Fruit fly (Drosophila melanogaster) whole organism, embryonic: Measurements from ENCODE around the gene CNPYb.
A peak's percentile ranks its signal among the peaks of the same experiment; 100 is the strongest.

Source experiments
- Atf-2 ChIP-seq: fragments of 200-800 bp; sonication (Bioruptor generic); optimal IDR thresholded peaks from 2 replicates; lab custom pipeline; 2016; ENCODE audit warnings: missing biosample characterization, missing genetic modification characterization
- BEAF-32 ChIP-seq: fragments of 200-800 bp; sonication (Bioruptor generic); optimal IDR thresholded peaks from 3 replicates; lab custom pipeline; 2017; ENCODE audit warnings: missing biosample characterization, missing genetic modification characterization, mild to moderate bottlenecking, moderate library complexity, missing genetic modification reagents
- CG10543 ChIP-seq: fragments of 200-800 bp; sonication (Bioruptor generic); optimal IDR thresholded peaks from 3 replicates; lab custom pipeline; 2017; ENCODE audit warnings: missing biosample characterization, mild to moderate bottlenecking, missing genetic modification characterization, moderate library complexity
- CG11247 ChIP-seq: fragments of 200-800 bp; sonication (Bioruptor generic); IDR thresholded peaks from 2 replicates; pipeline ENCODE4 v1.3.6; 2022; ENCODE audit warnings: missing biosample characterization, missing genetic modification characterization
- CG14667 ChIP-seq: fragments of 200-800 bp; sonication (Bioruptor generic); IDR thresholded peaks from 2 replicates; pipeline ENCODE4 v1.3.6; 2022; ENCODE audit warnings: missing biosample characterization, missing genetic modification characterization
- CG15601 ChIP-seq: fragments of 200-800 bp; sonication (Bioruptor generic); optimal IDR thresholded peaks from 3 replicates; lab custom pipeline; 2019; ENCODE audit warnings: missing biosample characterization, mild to moderate bottlenecking, missing genetic modification characterization, moderate library complexity
- CG16813 ChIP-seq: fragments of 200-800 bp; sonication (Bioruptor generic); IDR thresholded peaks from 3 replicates; pipeline ENCODE4 v1.3.6; 2022; ENCODE audit warnings: missing biosample characterization, missing genetic modification characterization; ENCODE audit not compliant: partially characterized antibody
- CG30020 ChIP-seq: fragments of 200-800 bp; optimal IDR thresholded peaks from 2 replicates; lab custom pipeline; 2019; ENCODE audit warnings: missing biosample characterization, mild to moderate bottlenecking, missing genetic modification characterization, moderate library complexity
- CG3065 ChIP-seq: fragments of 200-800 bp; sonication (Bioruptor generic); optimal IDR thresholded peaks from 2 replicates; lab custom pipeline; 2016; ENCODE audit warnings: missing biosample characterization, missing genetic modification characterization
- CG31365 ChIP-seq: fragments of 200-800 bp; sonication (Bioruptor generic); optimal IDR thresholded peaks from 2 replicates; lab custom pipeline; 2018; ENCODE audit warnings: missing biosample characterization, mild to moderate bottlenecking, missing genetic modification characterization
- CG34422 ChIP-seq: fragments of 200-800 bp; sonication (Bioruptor generic); IDR thresholded peaks from 3 replicates; pipeline ENCODE4 v1.3.6; 2022; ENCODE audit warnings: missing biosample characterization, missing genetic modification characterization
- CG3726 ChIP-seq: fragments of 200-800 bp; sonication (Bioruptor generic); IDR thresholded peaks from 3 replicates; pipeline ENCODE4, ENCODE4 v1.3.6; 2022; ENCODE audit warnings: missing biosample characterization, missing genetic modification characterization
- CG3995 ChIP-seq: fragments of 200-800 bp; sonication (Bioruptor generic); optimal IDR thresholded peaks from 3 replicates; lab custom pipeline; 2016; ENCODE audit warnings: missing biosample characterization, missing genetic modification characterization
- CG4617 ChIP-seq: fragments of 200-800 bp; sonication (Bioruptor generic); optimal IDR thresholded peaks from 3 replicates; lab custom pipeline; 2016; ENCODE audit warnings: missing biosample characterization, missing genetic modification characterization, borderline replicate concordance
- CG8089 ChIP-seq: fragments of 200-800 bp; sonication (Bioruptor generic); optimal IDR thresholded peaks from 3 replicates; lab custom pipeline; 2016; ENCODE audit warnings: missing biosample characterization, missing genetic modification characterization
- D19A ChIP-seq: fragments of 200-800 bp; optimal IDR thresholded peaks from 3 replicates; lab custom pipeline; 2019; ENCODE audit warnings: missing biosample characterization, mild to moderate bottlenecking, missing genetic modification characterization, moderate library complexity
- Doc2 ChIP-seq: fragments of 200-800 bp; sonication (Bioruptor generic); IDR thresholded peaks from 2 replicates; pipeline ENCODE4 v1.3.6; 2022; ENCODE audit warnings: missing biosample characterization, missing genetic modification characterization
- Doc3 ChIP-seq: fragments of 200-800 bp; sonication (Bioruptor generic); IDR thresholded peaks from 3 replicates; pipeline ENCODE4 v1.3.6; 2022; ENCODE audit warnings: missing biosample characterization, missing genetic modification characterization; ENCODE audit not compliant: partially characterized antibody
- Ets97D ChIP-seq: fragments of 200-800 bp; sonication (Bioruptor generic); optimal IDR thresholded peaks from 3 replicates; lab custom pipeline; 2016; ENCODE audit warnings: missing biosample characterization, missing genetic modification characterization
- Fer1 ChIP-seq: fragments of 200-800 bp; sonication (Bioruptor generic); optimal IDR thresholded peaks from 2 replicates; lab custom pipeline; 2017; ENCODE audit warnings: missing biosample characterization, mild to moderate bottlenecking, missing genetic modification characterization
- Hsf ChIP-seq: fragments of 200-800 bp; sonication (Bioruptor generic); optimal IDR thresholded peaks from 3 replicates; lab custom pipeline; 2016; ENCODE audit warnings: missing biosample characterization, missing genetic modification characterization
- Max ChIP-seq: fragments of 200-800 bp; sonication (Bioruptor generic); optimal IDR thresholded peaks from 2 replicates; lab custom pipeline; 2016; ENCODE audit warnings: missing biosample characterization, mild to moderate bottlenecking, missing genetic modification characterization
- Neu2 ChIP-seq: fragments of 200-800 bp; sonication (Bioruptor generic); optimal IDR thresholded peaks from 3 replicates; lab custom pipeline; 2016; ENCODE audit warnings: missing biosample characterization, missing genetic modification characterization, borderline replicate concordance
- Nf-YA ChIP-seq: fragments of 200-800 bp; sonication (Bioruptor generic); IDR thresholded peaks from 2 replicates; pipeline ENCODE4 v1.3.6; 2022; ENCODE audit warnings: missing biosample characterization, missing genetic modification characterization
- Oaz ChIP-seq: fragments of 200-800 bp; sonication (Bioruptor generic); IDR thresholded peaks from 2 replicates; pipeline ENCODE4 v1.3.6; 2022; ENCODE audit warnings: missing biosample characterization, missing genetic modification characterization
- Poxn ChIP-seq: fragments of 200-800 bp; sonication (Bioruptor generic); IDR thresholded peaks from 2 replicates; pipeline ENCODE4 v1.3.6; 2022; ENCODE audit warnings: missing biosample characterization, missing genetic modification characterization
- Ptx1 ChIP-seq: fragments of 200-800 bp; sonication (Bioruptor generic); IDR thresholded peaks from 2 replicates; pipeline ENCODE4 v1.3.6; 2022; ENCODE audit warnings: missing biosample characterization, missing genetic modification characterization
- Rx ChIP-seq: fragments of 200-800 bp; sonication (Bioruptor generic); IDR thresholded peaks from 2 replicates; pipeline ENCODE4 v1.3.6; 2022; ENCODE audit warnings: missing biosample characterization, missing genetic modification characterization
- Scr ChIP-seq: fragments of 200-800 bp; sonication (Bioruptor generic); IDR thresholded peaks from 2 replicates; pipeline ENCODE4 v1.3.6; 2022; ENCODE audit warnings: missing biosample characterization, missing genetic modification characterization; ENCODE audit not compliant: partially characterized antibody
- Ssrp ChIP-seq: fragments of 200-800 bp; sonication (Bioruptor generic); optimal IDR thresholded peaks from 2 replicates; lab custom pipeline; 2018; ENCODE audit warnings: missing biosample characterization, mild to moderate bottlenecking, missing genetic modification characterization, moderate library complexity
- TFAM ChIP-seq: fragments of 200-800 bp; sonication (Bioruptor generic); optimal IDR thresholded peaks from 2 replicates; lab custom pipeline; 2017; ENCODE audit warnings: missing biosample characterization, missing genetic modification characterization, inconsistent platforms
- disco-r ChIP-seq: fragments of 200-800 bp; sonication (Bioruptor generic); optimal IDR thresholded peaks from 2 replicates; lab custom pipeline; 2016; ENCODE audit warnings: missing biosample characterization, missing genetic modification characterization
- en ChIP-seq: fragments of 200-800 bp; sonication (Bioruptor generic); optimal IDR thresholded peaks from 2 replicates; lab custom pipeline; 2016; ENCODE audit warnings: missing biosample characterization, missing genetic modification characterization
- esg ChIP-seq: fragments of 200-800 bp; sonication (Bioruptor generic); conservative IDR thresholded peaks from 2 replicates; pipeline ENCODE4 v1.3.6; 2022; ENCODE audit warnings: missing biosample characterization, missing genetic modification characterization
- eyg ChIP-seq: fragments of 200-800 bp; sonication (Bioruptor generic); optimal IDR thresholded peaks from 3 replicates; lab custom pipeline; 2016; ENCODE audit warnings: missing biosample characterization, missing genetic modification characterization
- gce ChIP-seq: fragments of 200-800 bp; sonication (Bioruptor generic); IDR thresholded peaks from 3 replicates; pipeline ENCODE4 v1.3.6; 2022; ENCODE audit warnings: missing biosample characterization, missing genetic modification characterization
- kah ChIP-seq: fragments of 200-800 bp; sonication (Bioruptor generic); optimal IDR thresholded peaks from 2 replicates; lab custom pipeline; 2018; ENCODE audit warnings: missing biosample characterization, mild to moderate bottlenecking, missing genetic modification characterization
- kay ChIP-seq: fragments of 200-800 bp; sonication (Bioruptor generic); optimal IDR thresholded peaks from 2 replicates; lab custom pipeline; 2016; ENCODE audit warnings: missing biosample characterization, missing genetic modification characterization
- onecut ChIP-seq: fragments of 200-800 bp; sonication (Bioruptor generic); IDR thresholded peaks from 2 replicates; pipeline ENCODE4 v1.3.6; 2022; ENCODE audit warnings: missing biosample characterization, missing genetic modification characterization
- p53 ChIP-seq: fragments of 200-800 bp; sonication (Bioruptor generic); optimal IDR thresholded peaks from 2 replicates; lab custom pipeline; 2016; ENCODE audit warnings: missing biosample characterization, missing genetic modification characterization
- pita ChIP-seq: fragments of 200-800 bp; sonication (Bioruptor generic); optimal IDR thresholded peaks from 2 replicates; lab custom pipeline; 2017; ENCODE audit warnings: missing biosample characterization, mild to moderate bottlenecking, missing genetic modification characterization
- row ChIP-seq: fragments of 200-800 bp; sonication (Bioruptor generic); IDR thresholded peaks from 3 replicates; pipeline ENCODE4 v1.3.6; 2022; ENCODE audit warnings: missing biosample characterization, missing genetic modification characterization
- sc ChIP-seq, 3 experiments: fragments of >200 bp in 2 of 3; fragments of 200-800 bp in 1 of 3; sonication (Bioruptor generic) in 1 of 3; optimal IDR thresholded peaks; 2 replicates in 2 of 3; 3 replicates in 1 of 3; lab custom pipeline; 2017; ENCODE audit warnings: mild to moderate bottlenecking in 1 of 3, missing biosample characterization in 1 of 3, missing genetic modification characterization in 1 of 3, missing genetic modification reagents in 1 of 3
- sens-2 ChIP-seq: fragments of 200-800 bp; sonication (Bioruptor generic); IDR thresholded peaks from 2 replicates; pipeline ENCODE4 v1.3.6; 2022; ENCODE audit warnings: missing biosample characterization, missing genetic modification characterization
- tin ChIP-seq: fragments of 200-800 bp; sonication (Bioruptor generic); optimal IDR thresholded peaks from 3 replicates; lab custom pipeline; 2016; ENCODE audit warnings: missing biosample characterization, missing genetic modification characterization
- unpg ChIP-seq: fragments of 200-800 bp; sonication (Bioruptor generic); optimal IDR thresholded peaks from 3 replicates; lab custom pipeline; 2018; ENCODE audit warnings: missing biosample characterization, mild to moderate bottlenecking, missing genetic modification characterization, moderate library complexity
- usp ChIP-seq: fragments of >200 bp; optimal IDR thresholded peaks from 2 replicates; lab custom pipeline; 2017; ENCODE audit warnings: missing biosample characterization, missing genetic modification characterization
- vfl ChIP-seq: fragments of 200-800 bp; sonication (Bioruptor generic); optimal IDR thresholded peaks from 2 replicates; lab custom pipeline; 2016; ENCODE audit warnings: missing biosample characterization, missing genetic modification characterization
- wek ChIP-seq: fragments of 200-800 bp; sonication (Bioruptor generic); optimal IDR thresholded peaks from 3 replicates; lab custom pipeline; 2018; ENCODE audit warnings: missing biosample characterization, mild to moderate bottlenecking, missing genetic modification characterization, moderate library complexity

CNPYb gene

DNA sequence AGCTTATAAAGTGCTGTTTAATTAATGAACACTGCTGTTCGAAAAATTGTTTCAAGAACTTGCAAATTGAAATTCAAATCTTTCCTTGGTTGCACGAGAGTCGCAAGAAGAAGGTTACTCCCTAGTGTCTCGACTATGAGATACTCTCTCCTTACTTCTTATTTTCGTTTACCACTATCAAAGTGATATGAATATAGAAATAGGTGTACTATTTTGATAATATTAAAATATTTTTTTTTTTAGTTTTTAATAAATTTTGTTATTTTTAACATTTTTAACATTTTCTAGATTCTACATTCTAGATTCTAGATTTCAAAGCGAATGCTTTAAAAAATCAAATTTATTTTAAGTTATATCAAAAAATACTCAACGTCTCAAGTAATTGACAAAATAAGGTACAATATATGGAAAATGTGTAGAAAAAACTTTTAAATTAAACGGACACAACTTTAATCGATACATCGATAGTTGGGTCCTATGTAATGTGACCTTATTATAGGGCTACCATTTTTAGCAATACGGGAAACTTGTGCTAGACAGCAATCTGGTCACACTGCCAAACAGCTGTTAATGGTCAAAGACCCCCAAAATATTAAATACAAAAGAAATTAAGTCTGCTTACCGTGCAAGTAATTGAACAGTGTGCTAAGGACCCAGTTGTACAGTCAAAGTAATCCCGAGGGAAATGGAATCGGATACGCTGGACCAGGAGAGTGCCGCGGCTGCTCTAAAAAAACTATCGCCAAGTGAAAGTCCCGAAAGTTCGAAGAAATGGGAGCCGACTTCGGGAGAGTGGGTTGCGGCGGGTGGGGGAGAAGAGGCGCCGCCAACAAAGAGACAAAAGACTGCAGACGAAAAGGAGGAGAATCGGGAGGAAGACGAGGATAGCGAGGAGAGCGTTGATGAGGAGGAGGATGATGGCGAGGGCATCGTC, 3.6 kb downstream of the CNPYb start, which contains the start of gene MESR6 (continued):
- no peak for TF ChIP-seq CG14667
- peak; percentile 78 for TF ChIP-seq Doc3 (GFP tag; lab: Robert Waterston, UW)
- no peak for TF ChIP-seq kah (GFP tag; lab: Kevin White, UChicago)
- no peak for TF ChIP-seq CG10543 (GFP tag; lab: Kevin White, UChicago)
- TF ChIP-seq BEAF-32 (GFP tag; lab: Kevin White, UChicago): peak; percentile 92
- no peak for TF ChIP-seq tin (GFP tag; lab: Kevin White, UChicago)
- no peak for TF ChIP-seq disco-r (GFP tag; lab: Kevin White, UChicago)
- peak; percentile 34 for TF ChIP-seq unpg
- peak; percentile 41 for TF ChIP-seq CG30020 (tag; lab: Kevin White, UChicago)
- TF ChIP-seq sens-2: no peak
- peak; percentile 76 for TF ChIP-seq Ets97D (GFP tag; lab: Kevin White, UChicago)
- no peak for TF ChIP-seq CG8089 (GFP tag; lab: Kevin White, UChicago)
- TF ChIP-seq en: no peak
- peak; percentile 64 for TF ChIP-seq row
- TF ChIP-seq Hsf (GFP tag; lab: Kevin White, UChicago): no peak
- TF ChIP-seq p53 (GFP tag; lab: Kevin White, UChicago): no peak
- TF ChIP-seq Max (GFP tag; lab: Kevin White, UChicago): no peak
- TF ChIP-seq CG3065: no peak
- no peak for TF ChIP-seq esg
- no peak for TF ChIP-seq CG3995 (GFP tag; lab: Kevin White, UChicago)
- no peak for TF ChIP-seq CG3726
- TF ChIP-seq Neu2: no peak
- TF ChIP-seq CG4617 (GFP tag; lab: Kevin White, UChicago): peak; percentile 42
- no peak for TF ChIP-seq Nf-YA (GFP tag; lab: Robert Waterston, UW)
- TF ChIP-seq gce: no peak
- TF ChIP-seq CG31365: no peak
- no peak for TF ChIP-seq vfl (GFP tag; lab: Kevin White, UChicago)
- TF ChIP-seq sc (optimal IDR thresholded peaks at IDR 0.05; lab: Kevin White, UChicago): no peak
- TF ChIP-seq sc (GFP tag; optimal IDR thresholded peaks at IDR 0.05; lab: Kevin White, UChicago): no peak
- no peak for TF ChIP-seq Poxn
- no peak for TF ChIP-seq Fer1 (GFP tag; lab: Kevin White, UChicago)
- no peak for TF ChIP-seq Doc2 (GFP tag; lab: Robert Waterston, UW)
- TF ChIP-seq CG16813 (GFP tag; lab: Robert Waterston, UW): peak; percentile 83
- no peak for TF ChIP-seq kay
- peak; percentile 89 for TF ChIP-seq D19A
- TF ChIP-seq Oaz (GFP tag; lab: Robert Waterston, UW): no peak
- TF ChIP-seq pita: no peak
- TF ChIP-seq eyg (GFP tag; lab: Kevin White, UChicago): no peak
- 0 out of 3 replicates have a peak, but pooled peaks have one; percentile 49 for TF ChIP-seq CG34422
- TF ChIP-seq onecut (GFP tag; lab: Robert Waterston, UW): no peak
- TF ChIP-seq Atf-2 (GFP tag; lab: Kevin White, UChicago): no peak
- no peak for TF ChIP-seq wek (GFP tag; lab: Kevin White, UChicago)
- no peak for TF ChIP-seq TFAM
- peak; percentile 84 for TF ChIP-seq Scr (GFP tag; lab: Robert Waterston, UW)
- TF ChIP-seq Ssrp: peak; percentile 11
- TF ChIP-seq usp: no peak
- no peak for TF ChIP-seq CG11247
- peak; percentile 58 for TF ChIP-seq CG15601
- no peak for TF ChIP-seq Ptx1
- TF ChIP-seq Rx: no peak
